Worm (Caenorhabditis elegans): ENCODE measurements around the gene lin-31.

lin-31 gene

DNA sequence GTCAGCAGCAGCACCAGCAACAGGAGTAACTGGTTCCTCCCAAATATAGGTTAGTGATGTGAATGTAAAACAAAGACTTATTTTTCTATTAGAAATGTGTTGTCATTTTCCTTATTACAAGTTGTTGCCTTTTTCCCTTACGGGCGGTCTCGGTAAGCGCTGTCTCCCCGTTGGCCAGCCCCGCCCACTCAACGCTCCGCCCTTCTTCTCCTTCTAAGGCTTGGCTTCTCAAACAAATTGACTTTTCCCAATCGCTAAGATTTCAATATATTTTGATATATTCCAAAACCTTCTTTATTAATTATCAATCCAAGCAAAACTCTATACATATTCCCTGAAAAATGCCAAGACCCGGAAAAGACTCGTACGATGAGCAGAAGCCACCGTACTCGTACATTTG is at the start of gene lin-31:
TSS of gene lin-31 (plus strand) at position 237 of the 400 bp plus-strand sequence.
- TF ChIP-seq skn-1 (tag; optimal IDR thresholded peaks at IDR 0.05) (no peak), ceh-8 (GFP tag; optimal IDR thresholded peaks at IDR 0.05) (no peak), elt-2 (tag; optimal IDR thresholded peaks at IDR 0.05) (no peak), sup-37 (GFP tag; optimal IDR thresholded peaks at IDR 0.05) (no peak), mab-9 (GFP tag; IDR thresholded peaks at IDR 0.05) (no peak), mdl-1 (tag; optimal IDR thresholded peaks at IDR 0.05) (no peak), rnt-1 (tag; optimal IDR thresholded peaks at IDR 0.05) (no peak), nhr-84 (tag; optimal IDR thresholded peaks at IDR 0.05) (no peak), aha-1 (tag; optimal IDR thresholded peaks at IDR 0.05) (no peak), unc-62 (GFP tag; optimal IDR thresholded peaks at IDR 0.05) (no peak), ama-1 (optimal IDR thresholded peaks at IDR 0.05) (no peak), zag-1 (tag; optimal IDR thresholded peaks at IDR 0.05) (no peak), ztf-11 (tag; optimal IDR thresholded peaks at IDR 0.05) (no peak), unc-98 (GFP tag; IDR thresholded peaks at IDR 0.05) (no peak), aly-2 (tag; optimal IDR thresholded peaks at IDR 0.05) (no peak), lin-35 (GFP tag; optimal IDR thresholded peaks at IDR 0.05) (no peak), lir-3 (tag; optimal IDR thresholded peaks at IDR 0.05; ENCODE audit: poor library complexity) (no peak), nhr-76 (tag; optimal IDR thresholded peaks at IDR 0.05) (no peak), ces-1 (GFP tag; optimal IDR thresholded peaks at IDR 0.05) (no peak)

DNA sequence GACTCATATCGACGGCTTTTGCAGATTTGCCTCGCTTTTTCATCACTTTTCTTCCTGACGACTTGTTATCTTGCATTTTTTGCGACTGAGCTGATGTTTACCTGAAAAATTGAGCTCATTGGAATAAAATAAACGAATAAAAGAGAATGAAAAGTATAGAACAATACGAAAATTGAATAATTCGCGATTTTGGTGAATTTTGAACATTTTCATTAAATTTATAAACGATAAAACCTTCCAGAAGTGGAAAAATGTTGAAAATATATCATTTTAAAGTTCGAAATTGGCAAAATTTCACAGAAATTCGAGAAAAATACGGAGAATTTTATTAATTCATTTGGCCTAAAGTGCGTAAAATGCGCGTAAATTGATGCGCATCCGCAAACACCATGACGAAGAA is 48.7 kb upstream of the lin-31 start, which contains the start of gene Y14H12B.2:
TSS of gene Y14H12B.2 (minus strand) at position 101 of the 400 bp plus-strand sequence.
- TF ChIP-seq nhr-11 (tag; optimal IDR thresholded peaks at IDR 0.05) = no peak
- TF ChIP-seq xbp-1 (tag; optimal IDR thresholded peaks at IDR 0.05) = no peak
- TF ChIP-seq dsc-1 (tag; optimal IDR thresholded peaks at IDR 0.05) = no peak
- peak in 1 of 2 experiments; percentile 82 for TF ChIP-seq efl-1 (optimal IDR thresholded peaks at IDR 0.05)
- TF ChIP-seq efl-1 (GFP tag; optimal IDR thresholded peaks at IDR 0.05 in 1 of 2) = peak in 1 of 2 experiments; percentile 24

DNA sequence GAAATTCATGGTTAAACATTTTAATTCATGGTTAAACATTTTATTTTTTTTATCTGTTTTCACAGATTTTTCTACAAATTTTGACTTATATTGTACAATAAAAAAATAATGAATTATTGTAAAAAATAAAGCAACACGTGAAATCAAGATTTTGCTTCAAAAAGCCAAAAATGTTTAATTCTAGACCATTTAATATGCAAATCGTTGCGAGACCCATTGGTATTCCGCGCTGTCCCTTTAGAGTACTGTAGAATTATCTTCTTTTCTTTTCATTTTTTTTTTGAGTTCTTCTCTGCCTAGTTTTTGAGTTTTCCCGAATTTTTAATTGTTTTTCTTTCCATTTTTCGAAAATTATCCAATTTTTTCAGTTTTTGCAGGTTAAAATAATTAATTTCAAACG is 48.3 kb upstream of the lin-31 start, which contains the start of gene Y14H12B.1:
TSS of gene Y14H12B.1 (plus strand) at position 363 of the 400 bp plus-strand sequence.
- no peak for TF ChIP-seq dpl-1 (GFP tag; optimal IDR thresholded peaks at IDR 0.05)
- TF ChIP-seq ceh-88 (GFP tag; IDR thresholded peaks at IDR 0.05) = no peak
- TF ChIP-seq efl-1 (optimal IDR thresholded peaks at IDR 0.05) = no peak
- no peak for TF ChIP-seq efl-1 (GFP tag; optimal IDR thresholded peaks at IDR 0.05 in 1 of 2)
- no peak for TF ChIP-seq mab-9 (GFP tag; IDR thresholded peaks at IDR 0.05)
- TF ChIP-seq grh-1 (GFP tag; IDR thresholded peaks at IDR 0.05) = no peak
- TF ChIP-seq lin-39 (tag; optimal IDR thresholded peaks at IDR 0.05) = no peak
- no peak for TF ChIP-seq swsn-7 (tag; optimal IDR thresholded peaks at IDR 0.05)
- no peak for TF ChIP-seq mep-1 (tag; optimal IDR thresholded peaks at IDR 0.05)
- no peak for TF ChIP-seq isw-1 (GFP tag; IDR thresholded peaks at IDR 0.05)
- TF ChIP-seq lsy-2 (tag; optimal IDR thresholded peaks at IDR 0.05) = no peak
- no peak for TF ChIP-seq fkh-10 (GFP tag; optimal IDR thresholded peaks at IDR 0.05)
- no peak for TF ChIP-seq tbx-2 (tag; optimal IDR thresholded peaks at IDR 0.05)
- TF ChIP-seq hlh-4 (tag; optimal IDR thresholded peaks at IDR 0.05) = no peak
- no peak for TF ChIP-seq unc-62 (GFP tag; optimal IDR thresholded peaks at IDR 0.05)
- no peak for TF ChIP-seq lir-3 (tag; optimal IDR thresholded peaks at IDR 0.05; ENCODE audit: poor library complexity)

DNA sequence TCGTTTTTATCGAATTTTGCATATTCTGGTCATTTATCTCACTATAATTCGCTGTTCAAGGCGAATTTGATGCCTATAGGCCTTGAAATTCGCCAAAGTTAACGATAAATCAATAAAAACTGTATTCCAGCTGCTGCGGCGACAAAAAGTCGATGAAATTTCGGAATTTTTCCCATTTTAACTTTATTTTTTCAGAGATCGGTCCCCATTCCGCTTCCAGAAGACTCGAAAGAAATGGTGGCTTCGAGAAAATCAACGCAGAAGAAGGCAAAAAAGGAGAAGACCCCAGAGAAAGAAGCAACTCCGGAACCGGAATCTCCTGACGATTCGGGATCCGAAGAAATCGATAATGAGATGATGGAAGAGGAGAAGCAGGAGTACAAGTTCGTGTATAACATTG is 47.3 kb upstream of the lin-31 start:
- TF ChIP-seq sox-4 (tag; optimal IDR thresholded peaks at IDR 0.05) = no peak
- no peak for TF ChIP-seq grh-1 (GFP tag; IDR thresholded peaks at IDR 0.05)
- TF ChIP-seq elt-2 (tag; optimal IDR thresholded peaks at IDR 0.05) = no peak
- no peak for TF ChIP-seq ama-1 (optimal IDR thresholded peaks at IDR 0.05)
- no peak for TF ChIP-seq tbx-2 (tag; optimal IDR thresholded peaks at IDR 0.05)
- no peak for TF ChIP-seq fkh-8 (tag; optimal IDR thresholded peaks at IDR 0.05)
- no peak for TF ChIP-seq nhr-85 (tag)
- TF ChIP-seq snu-23 (GFP tag; optimal IDR thresholded peaks at IDR 0.05) = no peak
- no peak for TF ChIP-seq unc-130 (tag; optimal IDR thresholded peaks at IDR 0.05)
- no peak for TF ChIP-seq swsn-7 (tag; optimal IDR thresholded peaks at IDR 0.05)

Measured in whole organism, L1 larva.